Worm (Caenorhabditis elegans) whole organism, young adult: ENCODE data around the gene T16G1.4.

Source experiments
- F23B12.7 ChIP-seq: sonication (generic microtip); optimal IDR thresholded peaks from 2 replicates; lab custom pipeline; 2017; ENCODE audit warnings: missing genetic modification characterization, mild to moderate bottlenecking, missing compliant biosample characterization, antibody characterized with exemption, moderate library complexity; ENCODE audit not compliant: insufficient read depth
- lin-35 ChIP-seq, 3 experiments: fragments of 150-350 bp in 2 of 3; sonication (generic microtip) in 1 of 3; optimal IDR thresholded peaks; 2 replicates each; lab custom pipeline; 2014 to 2018; ENCODE audit warnings: missing biosample characterization in 3 of 3, missing genetic modification characterization in 3 of 3, missing genetic modification reagents in 3 of 3
- nhr-80 ChIP-seq: sonication (generic microtip); optimal IDR thresholded peaks from 2 replicates; lab custom pipeline; 2016; ENCODE audit warnings: missing genetic modification characterization, missing compliant biosample characterization
- unc-62 ChIP-seq: fragments of 150-350 bp; optimal IDR thresholded peaks from 2 replicates; lab custom pipeline; 2014; ENCODE audit warnings: missing biosample characterization, missing genetic modification reagents, missing genetic modification characterization

DNA sequence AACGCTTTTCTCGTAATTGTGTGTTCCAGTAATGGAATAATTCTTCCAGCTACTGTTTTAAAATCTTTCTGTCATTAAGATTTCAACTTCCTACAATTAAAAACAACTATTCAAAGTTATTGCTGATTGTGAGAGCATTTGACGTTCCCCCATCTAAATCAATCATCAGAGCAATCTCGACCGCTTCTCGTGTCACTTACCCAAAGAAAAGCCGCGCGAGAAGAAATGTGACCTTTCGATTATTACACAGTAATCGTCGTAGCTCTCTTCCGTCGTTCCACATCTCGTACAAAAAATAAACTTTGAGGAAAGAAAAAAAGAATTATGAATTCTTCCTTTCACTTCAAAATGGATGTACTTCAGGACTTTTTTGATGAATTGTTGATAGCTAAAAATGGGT is 34.2 kb downstream of the T16G1.4 start:
- TF ChIP-seq nhr-80 (tag; lab: Kevin White, UChicago), result no peak
- no peak for TF ChIP-seq F23B12.7
- no peak for TF ChIP-seq unc-62 (GFP tag; lab: Kevin White, UChicago)
- TF ChIP-seq lin-35 (GFP tag; optimal IDR thresholded peaks at IDR 0.05; lab: Kevin White, UChicago), result no peak
